Fruit fly (Drosophila melanogaster): Measurements from ENCODE around the gene CG14384.

The CG14384 gene

DNA sequence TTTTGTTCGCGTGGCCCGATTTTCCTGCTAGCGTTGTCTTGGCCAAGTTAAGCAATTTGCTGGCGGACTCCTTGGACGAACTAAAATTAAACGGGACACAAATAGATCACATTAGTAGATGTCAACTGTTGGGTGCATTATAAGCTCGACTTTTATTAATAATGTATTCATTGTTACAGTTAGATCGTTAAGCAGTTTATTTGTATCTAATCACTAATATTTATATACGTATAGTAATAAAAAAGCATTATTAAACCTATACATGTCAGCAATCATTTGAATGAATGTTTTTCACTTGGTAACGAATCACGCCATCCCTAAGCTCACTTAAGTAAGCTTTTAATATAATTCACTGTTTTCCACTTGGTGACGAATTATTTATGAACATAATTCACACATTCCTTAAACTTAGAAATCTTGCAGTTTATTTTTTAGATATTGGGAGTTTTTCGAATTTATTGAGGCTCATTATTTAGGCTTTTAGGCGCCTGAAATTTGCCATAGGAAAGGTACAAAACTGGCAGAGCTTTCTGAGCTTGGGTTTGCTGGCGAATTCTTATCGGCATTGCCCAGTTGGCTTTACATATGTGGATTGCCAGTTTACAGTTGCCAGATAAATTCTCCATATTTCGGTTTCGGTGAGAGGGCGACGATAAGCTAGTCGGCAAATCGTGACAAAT, 10.0 kb upstream of the CG14384 start, which contains the start of the genes CG7381 and CG7091:
CG7381 (minus strand) TSS at position 101 of the 680 bp plus-strand sequence.
CG7091 (plus strand) TSS at position 630 of the 680 bp plus-strand sequence.
- TF ChIP-seq Sp1 (GFP tag; optimal IDR thresholded peaks at IDR 0.05) = no peak
- no peak for TF ChIP-seq GATAd (GFP tag; optimal IDR thresholded peaks at IDR 0.05)
- no peak for TF ChIP-seq brk (GFP tag; optimal IDR thresholded peaks at IDR 0.05)

DNA sequence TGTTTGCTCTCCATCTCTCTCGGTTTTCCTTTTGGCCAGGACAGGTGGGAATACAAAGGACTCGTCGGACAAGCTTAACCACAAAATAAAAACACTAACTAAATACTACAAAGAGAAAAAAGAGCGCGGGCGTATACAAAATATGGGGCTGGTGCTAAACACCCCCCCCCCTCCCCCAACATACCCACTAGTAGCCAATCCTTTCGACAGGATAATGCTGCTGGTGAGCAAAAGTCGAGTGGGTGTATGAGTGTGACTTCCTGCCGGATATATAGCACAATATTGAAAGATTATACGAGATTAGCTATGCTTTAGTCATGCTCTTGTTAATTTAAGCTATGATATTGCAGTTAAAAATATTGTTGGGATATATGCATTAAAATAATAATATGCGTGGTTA, 7.7 kb upstream of the CG14384 start:
- TF ChIP-seq GATAd (GFP tag; optimal IDR thresholded peaks at IDR 0.05) (no peak), sage (GFP tag; optimal IDR thresholded peaks at IDR 0.05) (no peak), CG32264 (GFP tag; optimal IDR thresholded peaks at IDR 0.05) (no peak), Dfd (GFP tag; optimal IDR thresholded peaks at IDR 0.05) (peak; percentile 95), HLH106 (tag; optimal IDR thresholded peaks at IDR 0.05) (no peak), Hr83 (GFP tag; optimal IDR thresholded peaks at IDR 0.05; ENCODE audit: poor library complexity, severe bottlenecking) (no peak), psq (GFP tag; optimal IDR thresholded peaks at IDR 0.05) (no peak)

DNA sequence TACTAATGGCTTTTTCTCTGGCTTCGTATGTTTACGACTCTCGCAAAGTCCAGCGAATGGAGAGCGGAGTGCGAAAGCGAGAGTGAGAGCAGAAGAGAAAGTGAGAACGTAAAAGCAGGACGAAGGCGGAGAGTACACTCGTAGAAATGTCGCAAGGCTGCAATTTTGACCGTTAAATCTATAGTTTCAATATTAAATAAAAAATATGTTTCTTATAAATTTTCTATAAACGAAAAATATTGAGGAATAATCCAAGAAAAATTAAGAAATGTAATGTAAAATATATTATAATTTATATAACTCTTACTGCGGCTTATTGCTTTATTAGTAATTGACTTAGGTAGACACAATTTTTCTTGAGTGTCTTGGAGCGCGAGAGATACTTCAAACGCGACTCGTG, 6.9 kb upstream of the CG14384 start:
- TF ChIP-seq Dif (GFP tag; optimal IDR thresholded peaks at IDR 0.05; ENCODE audit: partially characterized antibody) (peak; percentile 26), fru (GFP tag; optimal IDR thresholded peaks at IDR 0.05) (peak; percentile 33), rgr (GFP tag; optimal IDR thresholded peaks at IDR 0.05) (peak; percentile 1), Dfd (GFP tag; optimal IDR thresholded peaks at IDR 0.05) (no peak), Vsx2 (GFP tag; optimal IDR thresholded peaks at IDR 0.05; ENCODE audit: partially characterized antibody) (no peak), OdsH (GFP tag; optimal IDR thresholded peaks at IDR 0.05) (peak; percentile 47), foxo (GFP tag; optimal IDR thresholded peaks at IDR 0.05) (peak in 1 of 2 experiments; percentile 53), psq (GFP tag; optimal IDR thresholded peaks at IDR 0.05) (peak; percentile 23)

DNA sequence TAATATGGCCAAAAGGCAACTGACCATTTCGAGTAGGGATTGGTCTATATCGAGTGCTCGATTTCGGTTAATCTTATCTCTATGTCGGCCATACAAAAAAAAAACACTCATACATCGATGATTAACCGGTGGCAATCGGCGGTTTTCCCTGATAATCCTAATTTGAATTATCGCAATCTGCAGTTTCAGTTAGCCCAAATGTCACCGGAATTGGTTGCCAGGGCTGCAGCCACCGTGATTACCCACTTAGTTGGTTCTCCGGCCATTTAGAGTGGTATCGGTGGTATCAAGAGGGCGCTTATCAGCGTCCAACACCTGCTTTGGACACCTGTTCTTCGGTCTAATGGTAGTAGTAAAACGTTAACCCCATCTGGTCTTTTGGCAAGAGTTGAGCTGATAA, 4.6 kb upstream of the CG14384 start:
- TF ChIP-seq Abd-B (GFP tag; optimal IDR thresholded peaks at IDR 0.05) (no peak), dsf (GFP tag; optimal IDR thresholded peaks at IDR 0.05; ENCODE audit: borderline replicate concordance) (no peak), tai (GFP tag; optimal IDR thresholded peaks at IDR 0.05) (no peak), Hnf4 (GFP tag; optimal IDR thresholded peaks at IDR 0.05) (no peak), jim (GFP tag; optimal IDR thresholded peaks at IDR 0.05) (no peak)

DNA sequence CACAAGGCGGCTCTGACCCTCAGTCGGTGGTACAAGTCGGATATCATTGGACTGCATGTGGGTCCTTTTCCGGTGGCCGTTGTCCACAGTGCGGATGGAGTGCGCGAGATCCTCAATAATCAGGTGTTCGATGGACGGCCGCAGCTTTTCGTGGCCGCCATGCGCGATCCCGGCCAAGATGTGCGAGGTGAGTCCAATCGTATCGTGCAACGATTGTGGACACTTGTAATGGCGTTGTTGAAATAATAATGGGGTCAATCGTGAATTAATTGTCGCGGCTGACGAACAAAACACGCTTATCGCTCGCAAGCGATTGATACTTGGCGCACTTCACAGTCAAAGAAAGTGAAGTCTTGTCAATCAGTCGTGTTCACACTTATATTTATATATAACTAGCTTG, 3.5 kb downstream of the CG14384 start:
- TF ChIP-seq CG9705 (GFP tag; optimal IDR thresholded peaks at IDR 0.05) = no peak
- TF ChIP-seq h (GFP tag; optimal IDR thresholded peaks at IDR 0.05) = peak; percentile 50
- no peak for TF ChIP-seq woc (GFP tag; optimal IDR thresholded peaks at IDR 0.05)
- TF ChIP-seq lola (GFP tag; optimal IDR thresholded peaks at IDR 0.05) = no peak
- no peak for TF ChIP-seq dmrt93B (GFP tag; optimal IDR thresholded peaks at IDR 0.05)
- TF ChIP-seq N (GFP tag; optimal IDR thresholded peaks at IDR 0.05) = no peak

DNA sequence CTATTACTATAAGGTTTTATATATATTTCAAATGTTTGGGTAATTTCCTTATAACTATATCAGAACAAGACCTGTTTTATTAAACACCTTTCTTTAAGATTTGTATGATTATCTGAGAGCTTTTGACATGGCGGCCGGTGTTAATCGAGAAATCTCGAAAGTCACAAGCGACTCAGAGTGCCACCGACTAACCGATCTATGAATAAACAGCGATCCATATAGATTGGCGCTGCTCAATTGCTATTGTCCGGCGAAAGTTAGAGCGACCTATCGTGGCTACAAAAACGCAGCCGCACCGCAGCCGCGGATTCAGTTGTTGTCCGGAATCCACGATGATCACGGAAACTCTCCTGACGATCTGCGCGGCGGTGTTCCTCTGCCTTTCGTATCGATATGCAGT, 4.0 kb downstream of the CG14384 start, which contains the start of gene Cyp304a1:
Cyp304a1 (plus strand) TSS at position 301 of the 400 bp plus-strand sequence.
- TF ChIP-seq psq (GFP tag; optimal IDR thresholded peaks at IDR 0.05) (no peak), GATAd (GFP tag; optimal IDR thresholded peaks at IDR 0.05) (no peak), Myc (optimal IDR thresholded peaks at IDR 0.05) (no peak), woc (GFP tag; optimal IDR thresholded peaks at IDR 0.05) (no peak), CrebA (GFP tag; optimal IDR thresholded peaks at IDR 0.05; ENCODE audit: borderline replicate concordance) (no peak), dsf (GFP tag; optimal IDR thresholded peaks at IDR 0.05; ENCODE audit: borderline replicate concordance) (no peak), Hnf4 (GFP tag; optimal IDR thresholded peaks at IDR 0.05) (no peak), OdsH (GFP tag; optimal IDR thresholded peaks at IDR 0.05) (no peak), brk (GFP tag; optimal IDR thresholded peaks at IDR 0.05) (no peak), br (GFP tag; optimal IDR thresholded peaks at IDR 0.05) (no peak)
